Worm (Caenorhabditis elegans): Measurements from ENCODE around the gene W06F12.3.

ce11 chrIII:13692555-13692954 lies 42.3 kb upstream of the W06F12.3 start, which contains the start of gene cyn-2:
- TF ChIP-seq nhr-11 (tag; optimal IDR thresholded peaks at IDR 0.05) (no peak), elt-3 (tag; optimal IDR thresholded peaks at IDR 0.05) (no peak), sox-4 (tag; optimal IDR thresholded peaks at IDR 0.05) (no peak), unc-130 (tag; optimal IDR thresholded peaks at IDR 0.05) (no peak), lsy-2 (tag; optimal IDR thresholded peaks at IDR 0.05) (no peak), aly-2 (tag; optimal IDR thresholded peaks at IDR 0.05) (no peak), mab-9 (GFP tag; IDR thresholded peaks at IDR 0.05) (no peak), ztf-11 (tag; optimal IDR thresholded peaks at IDR 0.05) (no peak), ceh-82 (tag; optimal IDR thresholded peaks at IDR 0.05) (no peak)
